Worm (Caenorhabditis elegans) whole organism, L4/young adult: Measurements from ENCODE around the gene C47A10.16.
A peak's percentile ranks its signal among the peaks of the same experiment; 100 is the strongest.

Experiments
- W03F9.2 ChIP-seq: fragments of 150-350 bp; optimal IDR thresholded peaks from 2 replicates; lab custom pipeline; 2014; ENCODE audit warnings: missing biosample characterization, missing genetic modification characterization
- dao-5 ChIP-seq: sonication (generic microtip); optimal IDR thresholded peaks from 2 replicates; lab custom pipeline; 2016; ENCODE audit warnings: missing genotype, missing genetic modification characterization, moderate library complexity, missing compliant biosample characterization
- him-1 ChIP-seq: sonication (generic microtip); optimal IDR thresholded peaks from 2 replicates; lab custom pipeline; 2016; ENCODE audit warnings: missing genotype, missing genetic modification reagents, missing genetic modification characterization, missing compliant biosample characterization

ce11 chrV:17749181-17749580 is 15.8 kb downstream of the C47A10.16 start, which contains the start of gene R12G8.1:
- TF ChIP-seq him-1 (tag; lab: Kevin White, UChicago) (peak; percentile 8), dao-5 (no peak), W03F9.2 (tag; lab: Kevin White, UChicago) (no peak)
